Fruit fly (Drosophila melanogaster): ENCODE results near the gene CG9727.
A peak's percentile ranks its signal among the peaks of the same experiment; 100 is the strongest.

CG9727 gene

DNA sequence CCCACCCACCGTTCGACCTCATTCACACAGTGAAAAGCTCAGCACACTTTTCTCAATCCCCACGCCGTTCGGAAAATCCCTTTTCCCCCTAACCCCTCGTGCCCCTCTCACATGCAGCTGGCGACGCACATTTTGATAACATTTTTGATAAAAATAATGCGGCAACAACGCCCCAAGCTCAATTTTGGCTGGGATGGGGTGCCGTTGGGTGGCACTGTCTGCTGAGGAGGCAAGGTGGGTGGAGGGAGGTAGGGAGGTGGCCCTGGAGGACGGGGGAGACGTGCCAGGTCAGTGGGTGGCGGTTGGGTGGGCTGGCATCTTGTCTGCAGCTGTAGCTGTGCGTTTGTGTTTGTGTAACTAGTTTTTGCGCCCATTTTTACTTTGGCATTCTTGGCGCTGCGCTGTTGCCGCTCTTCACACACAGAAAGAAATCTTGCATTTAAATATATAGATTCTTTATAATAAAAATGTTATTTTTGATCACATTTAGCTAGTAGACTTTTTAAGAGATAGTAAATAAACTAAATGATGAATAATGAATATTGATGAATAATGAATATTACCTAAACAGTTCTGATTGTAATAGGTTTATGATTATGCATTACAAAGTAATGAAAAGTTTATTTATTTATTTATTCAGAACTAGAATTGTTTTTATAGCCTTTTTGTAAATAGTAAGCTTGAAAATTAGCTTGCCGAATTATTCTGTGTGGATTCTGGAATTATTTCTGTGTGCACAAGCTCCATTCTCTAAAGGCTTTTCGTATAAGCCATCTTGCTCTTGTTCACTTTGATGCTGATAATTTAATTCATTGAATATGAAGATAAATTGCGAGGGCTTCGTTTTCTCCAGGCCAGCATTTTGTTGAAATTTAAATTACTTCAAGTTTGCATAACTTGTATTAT is 41.8 kb downstream of the CG9727 start (continued):
- no peak for TF ChIP-seq lbe (GFP tag; optimal IDR thresholded peaks at IDR 0.05)
- no peak for TF ChIP-seq psq (GFP tag; optimal IDR thresholded peaks at IDR 0.05)
- no peak for TF ChIP-seq CG3726 (GFP tag; IDR thresholded peaks at IDR 0.05)
- TF ChIP-seq ato (GFP tag; IDR thresholded peaks at IDR 0.05; ENCODE audit: partially characterized antibody) = no peak
- no peak for TF ChIP-seq ro (GFP tag; IDR thresholded peaks at IDR 0.05)
- TF ChIP-seq H15 (GFP tag; IDR thresholded peaks at IDR 0.05) = no peak
- TF ChIP-seq gfzf (GFP tag; optimal IDR thresholded peaks at IDR 0.05) = no peak
- no peak for TF ChIP-seq CG3847 (GFP tag; IDR thresholded peaks at IDR 0.05)
- TF ChIP-seq CTCF (GFP tag; optimal IDR thresholded peaks at IDR 0.05) = no peak
- TF ChIP-seq org-1 (GFP tag; optimal IDR thresholded peaks at IDR 0.05) = no peak
- TF ChIP-seq Side (GFP tag; optimal IDR thresholded peaks at IDR 0.05) = no peak
- no peak for TF ChIP-seq Bteb2 (GFP tag; optimal IDR thresholded peaks at IDR 0.05)
- TF ChIP-seq tin (GFP tag; optimal IDR thresholded peaks at IDR 0.05) = peak; percentile 22
- TF ChIP-seq Fer2 (tag; optimal IDR thresholded peaks at IDR 0.05) = no peak
- TF ChIP-seq Dll (GFP tag; IDR thresholded peaks at IDR 0.05; ENCODE audit: partially characterized antibody) = no peak
- no peak for TF ChIP-seq tll (GFP tag; optimal IDR thresholded peaks at IDR 0.05)
- TF ChIP-seq Ada2b (GFP tag; IDR thresholded peaks at IDR 0.05) = 0 out of 2 replicates have a peak, but pooled peaks have one; percentile 14
- TF ChIP-seq CG9437 (GFP tag; optimal IDR thresholded peaks at IDR 0.05) = peak; percentile 44
- TF ChIP-seq knrl (GFP tag; IDR thresholded peaks at IDR 0.05; ENCODE audit: partially characterized antibody) = no peak
- TF ChIP-seq luna (GFP tag; optimal IDR thresholded peaks at IDR 0.05) = no peak
- TF ChIP-seq CG18764 (GFP tag; optimal IDR thresholded peaks at IDR 0.05) = no peak
- peak; percentile 4; the same call in 1 of the 2 replicates for TF ChIP-seq sens-2 (GFP tag; IDR thresholded peaks at IDR 0.05)
- peak; percentile 28 for TF ChIP-seq CG13296 (GFP tag; optimal IDR thresholded peaks at IDR 0.05)
- TF ChIP-seq BEAF-32 (GFP tag; optimal IDR thresholded peaks at IDR 0.05) = no peak
- no peak for TF ChIP-seq Atf6 (GFP tag; IDR thresholded peaks at IDR 0.05)
- TF ChIP-seq CG31365 (tag; optimal IDR thresholded peaks at IDR 0.05) = no peak
- no peak for TF ChIP-seq klu (GFP tag; IDR thresholded peaks at IDR 0.05)
- TF ChIP-seq Rfx (GFP tag; IDR thresholded peaks at IDR 0.05) = no peak
- TF ChIP-seq CG2116 (GFP tag; optimal IDR thresholded peaks at IDR 0.05) = no peak
- TF ChIP-seq CG16815 (GFP tag; optimal IDR thresholded peaks at IDR 0.05) = no peak
- no peak for TF ChIP-seq CG10321 (GFP tag; IDR thresholded peaks at IDR 0.05)
- TF ChIP-seq D (optimal IDR thresholded peaks at IDR 0.05) = no peak
- peak; percentile 17 for TF ChIP-seq D (GFP tag; optimal IDR thresholded peaks at IDR 0.05)
- TF ChIP-seq CG31388 (GFP tag; optimal IDR thresholded peaks at IDR 0.05) = no peak
- no peak for TF ChIP-seq CG7963 (GFP tag; IDR thresholded peaks at IDR 0.05; ENCODE audit: partially characterized antibody)
- TF ChIP-seq Deaf1 (tag; optimal IDR thresholded peaks at IDR 0.05) = no peak
- TF ChIP-seq Med (GFP tag) = peak; percentile 12
- no peak for TF ChIP-seq Sin3A (optimal IDR thresholded peaks at IDR 0.05)
- no peak for TF ChIP-seq CG31224 (GFP tag; IDR thresholded peaks at IDR 0.05)
- TF ChIP-seq CG9817 (tag; optimal IDR thresholded peaks at IDR 0.05) = no peak
- TF ChIP-seq CG4617 (GFP tag; optimal IDR thresholded peaks at IDR 0.05; ENCODE audit: borderline replicate concordance) = no peak
- no peak for TF ChIP-seq CG10274 (GFP tag; optimal IDR thresholded peaks at IDR 0.05)
- no peak for TF ChIP-seq run (tag; optimal IDR thresholded peaks at IDR 0.05)
- TF ChIP-seq Lim3 (GFP tag; IDR thresholded peaks at IDR 0.05) = no peak
- no peak for TF ChIP-seq trem (tag; optimal IDR thresholded peaks at IDR 0.05)
- no peak for TF ChIP-seq Dip3 (GFP tag; optimal IDR thresholded peaks at IDR 0.05)
- no peak for TF ChIP-seq CG10366 (GFP tag; IDR thresholded peaks at IDR 0.05)
- TF ChIP-seq CG2712 (tag; optimal IDR thresholded peaks at IDR 0.05) = peak; percentile 38
- TF ChIP-seq CG17186 (GFP tag; optimal IDR thresholded peaks at IDR 0.05) = no peak
- peak; percentile 6 for TF ChIP-seq lilli (GFP tag; optimal IDR thresholded peaks at IDR 0.05)
- no peak for TF ChIP-seq pho (GFP tag; optimal IDR thresholded peaks at IDR 0.05)

All from whole organism, embryonic.